Worm (Caenorhabditis elegans) whole organism, L3 larva: ENCODE data around the gene rga-4.

Experiments used
- R02D3.7 ChIP-seq: fragments of 150-350 bp; optimal IDR thresholded peaks from 2 replicates; lab custom pipeline; 2014; ENCODE audit warnings: missing biosample characterization, missing genetic modification characterization
- ceh-16 ChIP-seq: sonication (generic microtip); optimal IDR thresholded peaks from 2 replicates; lab custom pipeline; 2017; ENCODE audit warnings: missing biosample characterization, missing genetic modification characterization
- daf-12 ChIP-seq: fragments of 150-350 bp; optimal IDR thresholded peaks from 2 replicates; lab custom pipeline; 2014; ENCODE audit warnings: missing biosample characterization, missing genetic modification reagents, missing genetic modification characterization
- egl-27 ChIP-seq: sonication (generic microtip); optimal IDR thresholded peaks from 4 replicates; lab custom pipeline; 2017; ENCODE audit warnings: missing biosample characterization, missing genetic modification reagents, missing genetic modification characterization
- elt-2 ChIP-seq: sonication (generic microtip); optimal IDR thresholded peaks from 2 replicates; lab custom pipeline; 2016; ENCODE audit warnings: missing genetic modification reagents, mild to moderate bottlenecking, missing genetic modification characterization, missing compliant biosample characterization
- eor-1 ChIP-seq, 2 experiments: fragments of 150-350 bp; optimal IDR thresholded peaks; 2 replicates each; lab custom pipeline; 2014 to 2018; ENCODE audit warnings: missing biosample characterization in 2 of 2, missing genetic modification characterization in 2 of 2
- fkh-10 ChIP-seq: sonication (generic microtip); optimal IDR thresholded peaks from 2 replicates; lab custom pipeline; 2017; ENCODE audit warnings: missing biosample characterization, missing genetic modification reagents, missing genetic modification characterization
- fkh-2 ChIP-seq: fragments of 150-350 bp; optimal IDR thresholded peaks from 2 replicates; lab custom pipeline; 2014; ENCODE audit warnings: missing biosample characterization, missing genetic modification reagents, missing genetic modification characterization
- fos-1 ChIP-seq: fragments of 150-350 bp; optimal IDR thresholded peaks from 2 replicates; lab custom pipeline; 2014; ENCODE audit warnings: missing biosample characterization, missing genetic modification characterization
- hmg-11 ChIP-seq: sonication (generic microtip); optimal IDR thresholded peaks from 2 replicates; lab custom pipeline; 2016; ENCODE audit warnings: missing genetic modification characterization, missing compliant biosample characterization
- jun-1 ChIP-seq: fragments of 150-350 bp; optimal IDR thresholded peaks from 2 replicates; lab custom pipeline; 2014; ENCODE audit warnings: missing biosample characterization, missing genetic modification reagents, missing genetic modification characterization
- lin-39 ChIP-seq: fragments of 150-350 bp; optimal IDR thresholded peaks from 2 replicates; lab custom pipeline; 2018; ENCODE audit warnings: missing biosample characterization, missing genetic modification reagents, missing genetic modification characterization
- mdl-1 ChIP-seq: fragments of 150-350 bp; optimal IDR thresholded peaks from 2 replicates; lab custom pipeline; 2014; ENCODE audit warnings: missing biosample characterization, missing genetic modification characterization
- nfya-1 ChIP-seq: sonication (generic microtip); optimal IDR thresholded peaks from 2 replicates; lab custom pipeline; 2017; ENCODE audit warnings: missing genetic modification characterization, mild to moderate bottlenecking, missing compliant biosample characterization, antibody characterized with exemption, moderate library complexity; ENCODE audit not compliant: insufficient read depth
- nhr-12 ChIP-seq: fragments of 150-350 bp; optimal IDR thresholded peaks from 2 replicates; lab custom pipeline; 2014; ENCODE audit warnings: missing biosample characterization, missing genetic modification characterization
- nhr-23 ChIP-seq: fragments of 150-350 bp; optimal IDR thresholded peaks from 2 replicates; lab custom pipeline; 2014; ENCODE audit warnings: missing biosample characterization, missing genetic modification reagents, missing genetic modification characterization
- nhr-237 ChIP-seq: fragments of 150-350 bp; optimal IDR thresholded peaks from 2 replicates; lab custom pipeline; 2014; ENCODE audit warnings: missing biosample characterization, missing genetic modification characterization
- nhr-67 ChIP-seq: fragments of 150-350 bp; optimal IDR thresholded peaks from 2 replicates; lab custom pipeline; 2014; ENCODE audit warnings: missing biosample characterization, missing genetic modification characterization
- nhr-76 ChIP-seq: fragments of 150-350 bp; sonication (generic microtip); optimal IDR thresholded peaks from 5 replicates; lab custom pipeline; 2014; ENCODE audit warnings: missing biosample characterization, missing genetic modification characterization
- nhr-77 ChIP-seq: fragments of 150-350 bp; optimal IDR thresholded peaks from 2 replicates; lab custom pipeline; 2014; ENCODE audit warnings: missing biosample characterization, missing genetic modification characterization
- pha-4 ChIP-seq: fragments of 150-350 bp; optimal IDR thresholded peaks from 2 replicates; lab custom pipeline; 2014; ENCODE audit warnings: missing biosample characterization, missing genetic modification reagents, missing genetic modification characterization
- sea-2 ChIP-seq: fragments of 150-350 bp; sonication (generic microtip); optimal IDR thresholded peaks from 4 replicates; lab custom pipeline; 2014; ENCODE audit warnings: missing biosample characterization, missing genetic modification reagents, missing genetic modification characterization
- snpc-4 ChIP-seq: fragments of 150-350 bp; optimal IDR thresholded peaks from 2 replicates; lab custom pipeline; 2014; ENCODE audit warnings: missing biosample characterization, missing genetic modification characterization
- tbx-2 ChIP-seq: sonication (generic microtip); optimal IDR thresholded peaks from 2 replicates; lab custom pipeline; 2016; ENCODE audit warnings: mild to moderate bottlenecking, missing genetic modification characterization, missing compliant biosample characterization
- unc-62 ChIP-seq: fragments of 150-350 bp; sonication (generic microtip); optimal IDR thresholded peaks from 4 replicates; lab custom pipeline; 2014; ENCODE audit warnings: missing biosample characterization, missing genetic modification reagents, missing genetic modification characterization
- zag-1 ChIP-seq: fragments of 150-350 bp; optimal IDR thresholded peaks from 2 replicates; lab custom pipeline; 2014; ENCODE audit warnings: missing biosample characterization, missing genetic modification characterization
- ztf-4 ChIP-seq: fragments of 150-350 bp; optimal IDR thresholded peaks from 2 replicates; lab custom pipeline; 2014; ENCODE audit warnings: missing biosample characterization, missing genetic modification characterization

rga-4 gene

DNA sequence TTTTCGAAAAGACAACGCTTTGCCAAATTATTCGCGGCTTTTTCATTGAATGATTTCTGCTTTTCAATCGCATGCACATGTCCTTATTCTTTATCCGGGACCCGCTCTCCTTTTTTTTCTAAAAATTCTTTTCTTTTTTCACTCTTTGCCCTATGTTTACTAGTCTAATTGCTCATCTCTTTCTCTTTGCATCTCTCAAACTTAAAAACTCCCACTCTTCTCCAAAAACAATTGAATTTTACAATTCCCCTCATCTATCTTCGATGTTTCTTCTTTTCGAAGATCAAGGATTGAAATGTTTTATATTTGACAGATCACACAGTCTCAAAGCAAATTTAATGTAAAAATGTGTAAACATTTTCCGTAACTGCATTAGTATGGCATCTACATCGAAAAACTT, 45.4 kb downstream of the rga-4 start:
- TF ChIP-seq snpc-4 (tag; lab: Kevin White, UChicago) (no peak), nhr-67 (tag; lab: Kevin White, UChicago) (no peak), elt-2 (tag; lab: Kevin White, UChicago) (no peak), eor-1 (tag; optimal IDR thresholded peaks at IDR 0.05; lab: Kevin White, UChicago) (no peak), daf-12 (no peak), nhr-76 (tag; lab: Kevin White, UChicago) (no peak), mdl-1 (no peak)

DNA sequence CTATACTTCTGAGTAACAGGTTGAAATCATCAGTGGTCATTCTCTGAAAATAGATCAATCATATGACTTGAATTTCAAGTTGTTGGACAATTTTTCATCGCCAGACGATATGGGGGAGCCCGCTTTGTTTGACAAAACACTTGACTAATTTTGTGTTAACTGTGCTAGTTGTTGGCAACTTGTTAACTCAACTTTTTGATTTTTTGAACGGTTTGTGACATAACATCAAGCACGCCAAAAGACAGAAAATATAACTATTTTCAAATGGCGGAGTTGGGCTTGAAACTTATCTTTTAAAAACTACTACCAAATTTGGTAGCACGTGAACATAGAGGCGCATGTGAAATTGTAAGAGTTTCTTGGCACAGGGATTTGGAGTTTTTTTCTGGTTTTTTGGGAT, 47.2 kb downstream of the rga-4 start:
- TF ChIP-seq pha-4 (peak; percentile 5), nhr-12 (tag; lab: Kevin White, UChicago) (no peak)

DNA sequence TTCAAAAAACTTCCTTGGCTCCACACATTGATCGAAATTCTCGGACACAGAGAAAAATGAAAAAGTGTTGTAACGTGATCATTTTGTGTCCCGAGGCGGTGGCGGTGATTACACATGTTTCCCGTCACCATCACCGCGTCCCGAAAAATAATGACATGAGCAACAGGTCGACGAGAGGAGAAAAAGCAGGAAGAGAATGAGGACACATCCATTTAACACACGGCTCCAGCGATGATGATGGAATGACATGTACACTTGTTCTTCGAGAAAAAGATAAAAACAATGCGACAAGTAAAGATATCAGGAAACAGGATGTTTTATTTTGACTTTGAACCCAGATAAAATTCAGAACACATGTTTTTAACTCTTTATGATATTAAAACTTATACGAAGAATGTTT, 55.7 kb downstream of the rga-4 start:
- TF ChIP-seq fkh-2 (tag; lab: Kevin White, UChicago): no peak
- TF ChIP-seq lin-39 (tag; lab: Kevin White, UChicago): peak; percentile 8
- TF ChIP-seq tbx-2 (tag; lab: Kevin White, UChicago): no peak
- no peak for TF ChIP-seq fos-1 (tag; lab: Kevin White, UChicago)
- no peak for TF ChIP-seq nhr-12 (tag; lab: Kevin White, UChicago)
- TF ChIP-seq zag-1: no peak
- TF ChIP-seq nfya-1 (tag; lab: Kevin White, UChicago): peak; percentile 9
- TF ChIP-seq nhr-77 (tag; lab: Kevin White, UChicago): no peak
- no peak for TF ChIP-seq eor-1 (tag; optimal IDR thresholded peaks at IDR 0.05; lab: Kevin White, UChicago)
- no peak for TF ChIP-seq daf-12
- no peak for TF ChIP-seq elt-2 (tag; lab: Kevin White, UChicago)
- TF ChIP-seq ceh-16 (tag; lab: Kevin White, UChicago): no peak
- TF ChIP-seq sea-2 (GFP tag; lab: Kevin White, UChicago): no peak

DNA sequence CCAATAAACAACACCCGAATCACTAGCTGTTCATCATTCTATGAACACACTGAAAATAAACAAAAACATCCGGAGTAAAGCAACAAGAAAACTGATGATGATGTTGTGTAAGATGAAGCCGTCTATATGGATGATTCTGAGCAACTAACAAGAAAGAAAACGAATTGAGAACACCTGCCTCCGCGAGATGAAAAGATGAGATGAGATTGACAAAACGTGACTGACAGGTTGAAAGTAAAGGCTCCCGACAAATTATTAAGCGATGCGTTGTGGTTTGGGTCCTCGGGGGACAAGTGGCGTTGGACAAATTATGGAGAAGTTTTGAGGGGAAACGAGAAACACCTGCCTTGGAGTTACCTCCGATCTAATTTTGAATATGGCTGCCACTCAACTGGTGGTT, 57.0 kb downstream of the rga-4 start:
- TF ChIP-seq ztf-4 (tag; lab: Kevin White, UChicago): no peak
- no peak for TF ChIP-seq unc-62 (GFP tag; lab: Kevin White, UChicago)
- TF ChIP-seq sea-2 (GFP tag; lab: Kevin White, UChicago): no peak
- no peak for TF ChIP-seq nhr-237 (tag; lab: Kevin White, UChicago)
- no peak for TF ChIP-seq fkh-10 (GFP tag; lab: Kevin White, UChicago)
- no peak for TF ChIP-seq nhr-23 (tag; lab: Kevin White, UChicago)
- no peak for TF ChIP-seq R02D3.7
- no peak for TF ChIP-seq lin-39 (tag; lab: Kevin White, UChicago)
- no peak for TF ChIP-seq egl-27 (tag; lab: Kevin White, UChicago)
- TF ChIP-seq jun-1 (tag; lab: Kevin White, UChicago): no peak
- no peak for TF ChIP-seq daf-12
- TF ChIP-seq hmg-11 (tag; lab: Kevin White, UChicago): no peak
- no peak for TF ChIP-seq nhr-12 (tag; lab: Kevin White, UChicago)
